Worm (Caenorhabditis elegans): ENCODE results near the gene F52H3.11.
"Not testable (repeated sequence)": the region's sequence is repeated elsewhere in the genome, so short reads cannot be mapped to it uniquely, and the experiment has no call there.

The F52H3.11 gene

DNA sequence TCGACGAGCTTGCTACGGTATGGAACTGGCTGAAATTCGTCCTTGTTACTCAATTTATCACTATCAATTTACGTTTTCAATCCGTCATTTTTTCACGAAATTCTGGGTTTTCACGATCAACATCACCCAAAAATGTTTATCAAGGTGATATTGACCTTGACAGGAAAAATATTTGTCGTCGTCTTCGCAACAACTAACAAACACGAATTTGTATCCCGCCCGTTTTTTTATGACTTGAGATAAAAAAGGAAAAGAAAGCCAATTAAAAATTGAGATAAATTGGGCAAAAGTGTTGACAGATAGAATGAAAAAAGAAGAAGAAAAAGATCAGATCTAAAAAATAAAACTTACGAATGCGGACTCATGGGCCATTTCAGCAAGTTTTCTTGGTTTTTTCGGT is 34.0 kb downstream of the F52H3.11 start:
- TF ChIP-seq mls-2 (tag; optimal IDR thresholded peaks at IDR 0.05) (no peak), drap-1 (GFP tag; optimal IDR thresholded peaks at IDR 0.05) (no peak)

DNA sequence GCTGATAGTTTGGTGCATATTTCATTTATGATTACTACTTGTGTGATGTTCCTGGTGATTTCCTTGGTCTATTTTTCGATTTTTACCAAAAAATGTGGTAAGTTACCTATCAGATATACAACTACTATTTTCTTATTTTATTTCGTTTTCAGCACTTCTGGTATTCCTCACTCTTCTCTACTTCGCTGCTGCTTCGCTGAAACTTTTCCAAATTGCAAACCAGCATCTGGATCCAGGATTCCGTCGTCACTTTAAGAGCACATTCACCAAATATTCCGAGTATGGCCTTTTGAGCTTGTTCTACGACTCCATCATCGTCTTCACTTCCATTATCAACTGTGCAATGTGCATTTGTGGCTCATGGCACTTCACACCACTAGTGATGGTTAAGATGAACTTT is 36.4 kb downstream of the F52H3.11 start:
- TF ChIP-seq lsy-2 (tag; optimal IDR thresholded peaks at IDR 0.05) (no peak), drap-1 (GFP tag; optimal IDR thresholded peaks at IDR 0.05) (no peak), M03D4.4 (tag; optimal IDR thresholded peaks at IDR 0.05) (no peak), zip-8 (tag; optimal IDR thresholded peaks at IDR 0.05) (no peak), blmp-1 (tag; optimal IDR thresholded peaks at IDR 0.05) (no peak), ces-1 (GFP tag; optimal IDR thresholded peaks at IDR 0.05) (no peak)

DNA sequence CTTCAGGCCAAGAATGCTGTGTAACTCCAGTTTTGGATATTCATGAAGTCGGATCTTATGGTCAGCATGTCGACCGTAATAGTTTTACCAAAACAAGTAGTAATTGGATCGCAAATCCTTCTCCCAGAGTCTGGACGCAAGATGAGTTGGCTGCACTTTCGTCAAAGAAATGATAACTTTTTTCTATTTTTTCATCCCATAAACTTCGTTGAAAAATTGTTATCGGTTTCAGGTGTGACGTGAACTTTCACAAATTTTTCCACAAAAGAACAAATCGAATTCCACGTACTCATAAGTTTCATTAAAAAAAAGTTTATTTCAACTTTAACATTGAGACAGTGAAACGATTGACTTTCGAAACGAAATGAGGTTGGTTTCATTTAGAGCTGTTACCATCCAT is 37.0 kb downstream of the F52H3.11 start, which contains the start of gene ZK892.5:
Gene ZK892.5, plus strand, starts transcription at position 301 of the 400 bp plus-strand sequence.
- TF ChIP-seq unc-62 (GFP tag; optimal IDR thresholded peaks at IDR 0.05) (no peak), cnd-1 (tag; optimal IDR thresholded peaks at IDR 0.05) (no peak), drap-1 (GFP tag; optimal IDR thresholded peaks at IDR 0.05) (no peak), nhr-237 (tag; optimal IDR thresholded peaks at IDR 0.05) (no peak), unc-120 (tag; optimal IDR thresholded peaks at IDR 0.05; ENCODE audit: poor library complexity, severe bottlenecking) (no peak), unc-39 (tag; optimal IDR thresholded peaks at IDR 0.05) (no peak), sem-2 (GFP tag; optimal IDR thresholded peaks at IDR 0.05) (no peak), ztf-11 (tag; optimal IDR thresholded peaks at IDR 0.05) (no peak), mab-5 (tag; optimal IDR thresholded peaks at IDR 0.05) (no peak), tbx-8 (GFP tag; optimal IDR thresholded peaks at IDR 0.05) (no peak), flh-1 (GFP tag; optimal IDR thresholded peaks at IDR 0.05) (no peak), mls-2 (tag; optimal IDR thresholded peaks at IDR 0.05) (no peak), ceh-39 (tag; optimal IDR thresholded peaks at IDR 0.05) (no peak), nhr-2 (tag; optimal IDR thresholded peaks at IDR 0.05) (no peak), elt-1 (tag; optimal IDR thresholded peaks at IDR 0.05; ENCODE audit: borderline replicate concordance, insufficient read depth) (no peak), bed-3 (GFP tag; optimal IDR thresholded peaks at IDR 0.05) (no peak), nhr-28 (tag; optimal IDR thresholded peaks at IDR 0.05) (no peak), snpc-4 (tag; optimal IDR thresholded peaks at IDR 0.05) (no peak), blmp-1 (tag; optimal IDR thresholded peaks at IDR 0.05) (no peak)

DNA sequence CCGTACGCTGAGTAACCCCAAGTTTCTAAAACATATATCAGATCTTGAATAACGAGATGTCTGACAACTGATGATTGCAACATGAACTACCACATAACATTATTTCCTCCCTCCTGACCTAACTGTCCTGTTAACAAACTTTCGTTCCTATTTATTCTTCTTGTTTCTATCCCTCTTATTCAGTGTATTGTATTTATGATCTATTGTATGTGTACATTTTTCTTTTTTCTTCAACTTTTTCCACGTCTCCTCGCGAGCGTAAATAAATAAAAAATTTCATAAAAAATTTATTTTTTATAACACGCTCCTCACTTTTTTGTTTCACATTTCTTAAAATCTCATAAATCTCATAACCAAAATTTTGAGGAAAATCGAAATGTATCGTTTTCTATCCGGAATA is 38.7 kb downstream of the F52H3.11 start, which contains the start of gene ZK892.4:
Gene ZK892.4, plus strand, starts transcription at position 301 of the 400 bp plus-strand sequence.
- TF ChIP-seq pha-4, nhr-12, nhr-237 (tag; optimal IDR thresholded peaks at IDR 0.05): not testable (repeated sequence)

DNA sequence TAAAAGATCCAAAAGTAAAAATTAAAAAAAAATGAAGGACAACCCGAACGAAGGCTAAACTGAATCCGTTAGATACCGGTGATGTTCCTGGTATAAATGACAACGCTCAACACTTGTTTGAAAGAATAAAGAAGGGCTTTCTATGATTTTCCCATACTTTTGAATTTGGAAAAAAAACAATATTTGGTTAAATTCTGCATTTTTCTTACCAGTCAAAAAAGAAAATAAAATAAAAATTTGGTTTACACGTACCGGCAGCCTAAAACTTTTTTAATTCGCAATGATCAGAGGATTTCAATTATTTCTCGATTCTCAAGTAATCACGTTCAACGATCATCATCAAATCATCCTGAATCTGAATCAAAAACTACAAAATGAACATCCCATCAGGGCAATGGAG is 43.4 kb downstream of the F52H3.11 start, which contains the start of gene ZK892.3:
Gene ZK892.3, plus strand, starts transcription at position 301 of the 400 bp plus-strand sequence.
- TF ChIP-seq unc-39 (tag; optimal IDR thresholded peaks at IDR 0.05), result no peak
- no peak for TF ChIP-seq mep-1 (tag; optimal IDR thresholded peaks at IDR 0.05)
- TF ChIP-seq nhr-2 (tag; optimal IDR thresholded peaks at IDR 0.05), result no peak
- TF ChIP-seq zip-8 (tag; optimal IDR thresholded peaks at IDR 0.05), result no peak
- TF ChIP-seq nhr-76 (tag; optimal IDR thresholded peaks at IDR 0.05), result no peak
- TF ChIP-seq cnd-1 (tag; optimal IDR thresholded peaks at IDR 0.05), result no peak
- TF ChIP-seq unc-120 (tag; optimal IDR thresholded peaks at IDR 0.05; ENCODE audit: poor library complexity, severe bottlenecking), result no peak
- TF ChIP-seq sem-2 (GFP tag; optimal IDR thresholded peaks at IDR 0.05), result no peak
- TF ChIP-seq nhr-28 (tag; optimal IDR thresholded peaks at IDR 0.05), result no peak
- no peak for TF ChIP-seq ceh-39 (tag; optimal IDR thresholded peaks at IDR 0.05)
- TF ChIP-seq pha-4 (tag; optimal IDR thresholded peaks at IDR 0.05), result no peak
- no peak for TF ChIP-seq ham-2 (GFP tag; optimal IDR thresholded peaks at IDR 0.05)
- no peak for TF ChIP-seq lin-32 (GFP tag; optimal IDR thresholded peaks at IDR 0.05)
- TF ChIP-seq elt-1 (tag; optimal IDR thresholded peaks at IDR 0.05; ENCODE audit: borderline replicate concordance, insufficient read depth), result no peak
- no peak for TF ChIP-seq ceh-43 (GFP tag; optimal IDR thresholded peaks at IDR 0.05)
- no peak for TF ChIP-seq elt-3 (tag; optimal IDR thresholded peaks at IDR 0.05)
- TF ChIP-seq mab-5 (tag; optimal IDR thresholded peaks at IDR 0.05), result no peak
- TF ChIP-seq blmp-1 (tag; optimal IDR thresholded peaks at IDR 0.05), result no peak
- no peak for TF ChIP-seq lsy-2 (tag; optimal IDR thresholded peaks at IDR 0.05)
